Worm (Caenorhabditis elegans): ENCODE results near the gene chil-18.

Gene chil-18

ce11 chrII:9497309-9497708, 49.2 kb downstream of the chil-18 start:
- TF ChIP-seq nhr-85 (tag) (no peak), ceh-8 (GFP tag; optimal IDR thresholded peaks at IDR 0.05) (no peak), zip-4 (GFP tag; optimal IDR thresholded peaks at IDR 0.05) (peak; percentile 37), aha-1 (tag; optimal IDR thresholded peaks at IDR 0.05) (no peak), unc-86 (tag; optimal IDR thresholded peaks at IDR 0.05) (no peak), mab-9 (GFP tag; IDR thresholded peaks at IDR 0.05) (no peak), jun-1 (tag; optimal IDR thresholded peaks at IDR 0.05) (no peak), dpl-1 (GFP tag; optimal IDR thresholded peaks at IDR 0.05) (no peak), C04F5.9 (tag; optimal IDR thresholded peaks at IDR 0.05) (no peak), zag-1 (tag; optimal IDR thresholded peaks at IDR 0.05) (peak; percentile 16), lin-14 (GFP tag; optimal IDR thresholded peaks at IDR 0.05) (peak; percentile 79), nhr-19 (GFP tag; conservative IDR thresholded peaks at IDR 0.05) (no peak), unc-130 (tag; optimal IDR thresholded peaks at IDR 0.05) (no peak), efl-1 (optimal IDR thresholded peaks at IDR 0.05) (no peak), efl-1 (GFP tag; optimal IDR thresholded peaks at IDR 0.05 in 1 of 2) (peak in 1 of 2 experiments; percentile 16), ceh-82 (tag; optimal IDR thresholded peaks at IDR 0.05) (peak in 1 of 3 experiments; percentile 20), ama-1 (optimal IDR thresholded peaks at IDR 0.05) (no peak), fos-1 (tag; optimal IDR thresholded peaks at IDR 0.05) (no peak), fkh-8 (tag; optimal IDR thresholded peaks at IDR 0.05) (no peak), efl-3 (GFP tag; optimal IDR thresholded peaks at IDR 0.05) (no peak), tbx-2 (tag; optimal IDR thresholded peaks at IDR 0.05) (peak; percentile 17), skn-1 (tag; optimal IDR thresholded peaks at IDR 0.05) (no peak), nhr-71 (tag; optimal IDR thresholded peaks at IDR 0.05) (peak; percentile 24), ets-5 (GFP tag; IDR thresholded peaks at IDR 0.05) (no peak), lsy-2 (tag; optimal IDR thresholded peaks at IDR 0.05) (peak in 1 of 2 experiments; percentile 19), lin-13 (GFP tag; optimal IDR thresholded peaks at IDR 0.05) (no peak), ceh-88 (GFP tag; IDR thresholded peaks at IDR 0.05) (no peak), dsc-1 (tag; optimal IDR thresholded peaks at IDR 0.05) (no peak), sptf-1 (tag; optimal IDR thresholded peaks at IDR 0.05) (no peak), ces-1 (GFP tag; optimal IDR thresholded peaks at IDR 0.05) (no peak), sox-4 (tag; optimal IDR thresholded peaks at IDR 0.05) (no peak), snu-23 (GFP tag; optimal IDR thresholded peaks at IDR 0.05) (peak; percentile 2)

ce11 chrII:9498589-9498988, 50.5 kb downstream of the chil-18 start:
- TF ChIP-seq fkh-8 (tag; optimal IDR thresholded peaks at IDR 0.05) (peak; percentile 1), lin-14 (GFP tag; optimal IDR thresholded peaks at IDR 0.05) (peak; percentile 37), pqm-1 (tag; optimal IDR thresholded peaks at IDR 0.05) (peak; percentile 37), nhr-71 (tag; optimal IDR thresholded peaks at IDR 0.05) (peak; percentile 28), elt-2 (tag; optimal IDR thresholded peaks at IDR 0.05) (peak; percentile 51), hpl-2 (GFP tag; optimal IDR thresholded peaks at IDR 0.05) (no peak)
